Fruit fly (Drosophila melanogaster) whole organism, larva: Measurements from ENCODE around the gene Scgalpha.

Experiments used
- noc ChIP-seq: fragments of 200-800 bp; sonication (Bioruptor generic); optimal IDR thresholded peaks from 3 replicates; lab custom pipeline; 2019; ENCODE audit warnings: missing biosample characterization, mild to moderate bottlenecking, missing genetic modification characterization, moderate library complexity

Gene Scgalpha

dm6 chr2L:8305409-8305808, 2.2 kb downstream of the Scgalpha start, which contains the start of gene CG7840:
CG7840 (plus strand) TSS chr2L:8305586.
- TF ChIP-seq noc (tag; lab: Kevin White, UChicago): no peak

dm6 chr2L:8307817-8308551, 4.8 kb downstream of the Scgalpha start, which contains the start of the genes Ostgamma and Mettl14:
Ostgamma (minus strand) TSS chr2L:8308192.
Mettl14 (plus strand) TSS chr2L:8308427.
- no peak for TF ChIP-seq noc (tag; lab: Kevin White, UChicago)

dm6 chr2L:8311091-8311490, 7.9 kb downstream of the Scgalpha start, which contains the start of the genes CG7810 and CG7806:
CG7810 (minus strand) TSS chr2L:8311195.
CG7806 (plus strand) TSS chr2L:8311399.
- peak; percentile 91 for TF ChIP-seq noc (tag; lab: Kevin White, UChicago)

dm6 chr2L:8311741-8312140, 8.5 kb downstream of the Scgalpha start:
- TF ChIP-seq noc (tag; lab: Kevin White, UChicago): no peak

dm6 chr2L:8319858-8320525, 16.8 kb downstream of the Scgalpha start, which contains the start of the genes mtsh and strat:
mtsh (minus strand) TSS chr2L:8319908.
strat (plus strand) TSS chr2L:8320328.
- peak; percentile 15 for TF ChIP-seq noc (tag; lab: Kevin White, UChicago)

dm6 chr2L:8325150-8325549, 21.9 kb downstream of the Scgalpha start, which contains the start of gene CG7781:
CG7781 (minus strand) TSS chr2L:8325409.
- no peak for TF ChIP-seq noc (tag; lab: Kevin White, UChicago)

- TF ChIP-seq noc (tag; lab: Kevin White, UChicago): peak; percentile 13
Measured at dm6 chr2L:8326414-8327271, 23.4 kb downstream of the Scgalpha start.

dm6 chr2L:8327272-8327555, 24.0 kb downstream of the Scgalpha start, which contains the start of gene CG14275:
CG14275 (plus strand) TSS chr2L:8327456.
- TF ChIP-seq noc (tag; lab: Kevin White, UChicago): no peak

dm6 chr2L:8327783-8328327, 24.6 kb downstream of the Scgalpha start:
- TF ChIP-seq noc (tag; lab: Kevin White, UChicago): peak; percentile 0

dm6 chr2L:8328526-8329097, 25.4 kb downstream of the Scgalpha start:
- TF ChIP-seq noc (tag; lab: Kevin White, UChicago): no peak

dm6 chr2L:8333185-8333584, 30.0 kb downstream of the Scgalpha start:
- no peak for TF ChIP-seq noc (tag; lab: Kevin White, UChicago)

dm6 chr2L:8333624-8334023, 30.4 kb downstream of the Scgalpha start:
- TF ChIP-seq noc (tag; lab: Kevin White, UChicago): no peak

dm6 chr2L:8334705-8335104, 31.5 kb downstream of the Scgalpha start:
- no peak for TF ChIP-seq noc (tag; lab: Kevin White, UChicago)

dm6 chr2L:8338039-8338438, 34.8 kb downstream of the Scgalpha start, which contains the start of gene witty:
witty (plus strand) TSS chr2L:8338287.
- TF ChIP-seq noc (tag; lab: Kevin White, UChicago): no peak
